Fruit fly (Drosophila melanogaster) whole organism, embryonic: ENCODE results near the gene Or74a.

Experiments
- Ada2b ChIP-seq: fragments of 200-800 bp; sonication (Bioruptor generic); IDR thresholded peaks from 2 replicates; pipeline ENCODE4 v1.3.6; 2022; ENCODE audit warnings: missing biosample characterization, missing genetic modification characterization
- Antp ChIP-seq: fragments of 200-800 bp; sonication (Bioruptor generic); optimal IDR thresholded peaks from 3 replicates; lab custom pipeline; 2016; ENCODE audit warnings: missing biosample characterization, missing genetic modification characterization
- CG10274 ChIP-seq: fragments of 200-800 bp; sonication (Bioruptor generic); optimal IDR thresholded peaks from 3 replicates; lab custom pipeline; 2017; ENCODE audit warnings: missing biosample characterization, mild to moderate bottlenecking, missing genetic modification characterization
- CG11398 ChIP-seq: fragments of 200-800 bp; sonication (Bioruptor generic); optimal IDR thresholded peaks from 2 replicates; lab custom pipeline; 2016; ENCODE audit warnings: missing biosample characterization, missing genetic modification characterization
- CG12104 ChIP-seq: fragments of 200-800 bp; sonication (Bioruptor generic); optimal IDR thresholded peaks from 3 replicates; lab custom pipeline; 2016; ENCODE audit warnings: missing biosample characterization, missing genetic modification characterization
- CG12659 ChIP-seq: fragments of 200-800 bp; sonication (Bioruptor generic); optimal IDR thresholded peaks from 3 replicates; lab custom pipeline; 2017; ENCODE audit warnings: mild to moderate bottlenecking, missing biosample characterization, missing genetic modification reagents, missing genetic modification characterization
- CG13775 ChIP-seq: fragments of 200-800 bp; sonication (Bioruptor generic); optimal IDR thresholded peaks from 3 replicates; lab custom pipeline; 2017; ENCODE audit warnings: missing biosample characterization, mild to moderate bottlenecking, missing genetic modification characterization
- CG15073 ChIP-seq: fragments of 200-800 bp; sonication (Bioruptor generic); optimal IDR thresholded peaks from 2 replicates; lab custom pipeline; 2016; ENCODE audit warnings: missing biosample characterization, missing genetic modification characterization
- CG15601 ChIP-seq: fragments of 200-800 bp; sonication (Bioruptor generic); optimal IDR thresholded peaks from 3 replicates; lab custom pipeline; 2019; ENCODE audit warnings: missing biosample characterization, mild to moderate bottlenecking, missing genetic modification characterization, moderate library complexity
- CG2120 ChIP-seq: fragments of 200-800 bp; sonication (Bioruptor generic); optimal IDR thresholded peaks from 3 replicates; lab custom pipeline; 2016; ENCODE audit warnings: missing biosample characterization, missing genetic modification characterization
- CG2889 ChIP-seq: fragments of 200-800 bp; sonication (Bioruptor generic); IDR thresholded peaks from 3 replicates; pipeline ENCODE4 v1.3.6; 2022; ENCODE audit warnings: missing biosample characterization, missing genetic modification characterization
- CG3163 ChIP-seq: fragments of 200-800 bp; sonication (Bioruptor generic); optimal IDR thresholded peaks from 3 replicates; lab custom pipeline; 2016; ENCODE audit warnings: missing biosample characterization, missing genetic modification characterization
- CG33557 ChIP-seq: fragments of 200-800 bp; sonication (Bioruptor generic); optimal IDR thresholded peaks from 2 replicates; lab custom pipeline; 2019; ENCODE audit warnings: missing biosample characterization, mild to moderate bottlenecking, missing genetic modification characterization, moderate library complexity
- CG4424 ChIP-seq: fragments of 200-800 bp; sonication (Bioruptor generic); optimal IDR thresholded peaks from 3 replicates; lab custom pipeline; 2016; ENCODE audit warnings: missing biosample characterization, missing genetic modification characterization
- CG6175 ChIP-seq: fragments of 200-800 bp; sonication (Bioruptor generic); IDR thresholded peaks from 3 replicates; pipeline ENCODE4 v1.3.6; 2022; ENCODE audit warnings: missing biosample characterization, missing genetic modification characterization
- CG8089 ChIP-seq: fragments of 200-800 bp; sonication (Bioruptor generic); optimal IDR thresholded peaks from 3 replicates; lab custom pipeline; 2016; ENCODE audit warnings: missing biosample characterization, missing genetic modification characterization
- CG9437 ChIP-seq: fragments of 200-800 bp; sonication (Bioruptor generic); optimal IDR thresholded peaks from 2 replicates; lab custom pipeline; 2018; ENCODE audit warnings: missing biosample characterization, mild to moderate bottlenecking, missing genetic modification characterization
- CG9817 ChIP-seq: fragments of 200-800 bp; sonication (Bioruptor generic); optimal IDR thresholded peaks from 2 replicates; lab custom pipeline; 2018; ENCODE audit warnings: missing biosample characterization, mild to moderate bottlenecking, missing genetic modification characterization, moderate library complexity
- CG9876 ChIP-seq: fragments of 200-800 bp; sonication (Bioruptor generic); optimal IDR thresholded peaks from 2 replicates; lab custom pipeline; 2016; ENCODE audit warnings: missing biosample characterization, missing genetic modification characterization
- CTCF ChIP-seq: fragments of 200-800 bp; sonication (Bioruptor generic); optimal IDR thresholded peaks from 2 replicates; lab custom pipeline; 2017; ENCODE audit warnings: missing biosample characterization, mild to moderate bottlenecking, missing genetic modification characterization, moderate library complexity
- Chrac-16 ChIP-seq: fragments of 200-800 bp; sonication (Bioruptor generic); optimal IDR thresholded peaks from 3 replicates; lab custom pipeline; 2016; ENCODE audit warnings: missing biosample characterization, missing genetic modification characterization
- CrebB ChIP-seq: fragments of 200-800 bp; sonication (Bioruptor generic); optimal IDR thresholded peaks from 3 replicates; lab custom pipeline; 2018; ENCODE audit warnings: missing biosample characterization, mild to moderate bottlenecking, missing genetic modification characterization
- Dad ChIP-seq: fragments of 200-800 bp; sonication (Bioruptor generic); optimal IDR thresholded peaks from 3 replicates; lab custom pipeline; 2016; ENCODE audit warnings: missing biosample characterization, missing genetic modification characterization
- Hmr ChIP-seq: fragments of 200-800 bp; sonication (Bioruptor generic); optimal IDR thresholded peaks from 3 replicates; lab custom pipeline; 2017; ENCODE audit warnings: mild to moderate bottlenecking, missing biosample characterization, missing genetic modification reagents, missing genetic modification characterization
- Hr3 ChIP-seq: fragments of 200-800 bp; sonication (Bioruptor generic); optimal IDR thresholded peaks from 3 replicates; lab custom pipeline; 2016; ENCODE audit warnings: missing biosample characterization, missing genetic modification characterization
- Oaz ChIP-seq: fragments of 200-800 bp; sonication (Bioruptor generic); IDR thresholded peaks from 2 replicates; pipeline ENCODE4 v1.3.6; 2022; ENCODE audit warnings: missing biosample characterization, missing genetic modification characterization
- Rfx ChIP-seq: fragments of 200-800 bp; sonication (Bioruptor generic); IDR thresholded peaks from 2 replicates; pipeline ENCODE4 v1.3.6; 2022; ENCODE audit warnings: missing biosample characterization, missing genetic modification characterization
- Side ChIP-seq: fragments of 200-800 bp; sonication (Bioruptor generic); optimal IDR thresholded peaks from 2 replicates; lab custom pipeline; 2016; ENCODE audit warnings: missing biosample characterization, missing genetic modification characterization
- Sox102F ChIP-seq: fragments of 200-800 bp; sonication (Bioruptor generic); optimal IDR thresholded peaks from 2 replicates; lab custom pipeline; 2018; ENCODE audit warnings: missing biosample characterization, mild to moderate bottlenecking, missing genetic modification characterization, moderate library complexity
- Xrp1 ChIP-seq: fragments of 200-800 bp; sonication (Bioruptor generic); IDR thresholded peaks from 2 replicates; pipeline ENCODE4 v1.3.6; 2022; ENCODE audit warnings: missing biosample characterization, missing genetic modification characterization
- ac ChIP-seq: fragments of 200-800 bp; sonication (Bioruptor generic); optimal IDR thresholded peaks from 3 replicates; lab custom pipeline; 2017; ENCODE audit warnings: missing biosample characterization, mild to moderate bottlenecking, missing genetic modification characterization
- amos ChIP-seq: fragments of 200-800 bp; sonication (Bioruptor generic); IDR thresholded peaks from 2 replicates; pipeline ENCODE4 v1.3.6; 2022; ENCODE audit warnings: missing biosample characterization, missing genetic modification characterization; ENCODE audit not compliant: partially characterized antibody
- corto ChIP-seq: fragments of 200-800 bp; sonication (Bioruptor generic); optimal IDR thresholded peaks from 2 replicates; lab custom pipeline; 2016; ENCODE audit warnings: missing biosample characterization, mild to moderate bottlenecking, missing genetic modification characterization, moderate library complexity
- exex ChIP-seq: fragments of 200-800 bp; sonication (Bioruptor generic); optimal IDR thresholded peaks from 4 replicates; lab custom pipeline; 2018; ENCODE audit warnings: missing biosample characterization, mild to moderate bottlenecking, missing genetic modification characterization, moderate library complexity
- fd3F ChIP-seq: fragments of 200-800 bp; sonication (Bioruptor generic); optimal IDR thresholded peaks from 2 replicates; lab custom pipeline; 2018; ENCODE audit warnings: missing biosample characterization, mild to moderate bottlenecking, missing genetic modification characterization, moderate library complexity
- fd64A ChIP-seq: fragments of 200-800 bp; sonication (Bioruptor generic); optimal IDR thresholded peaks from 3 replicates; lab custom pipeline; 2018; ENCODE audit warnings: missing biosample characterization, mild to moderate bottlenecking, missing genetic modification characterization
- fru ChIP-seq: fragments of >200 bp; optimal IDR thresholded peaks from 2 replicates; lab custom pipeline; 2017
- gt ChIP-seq: fragments of 200-800 bp; sonication (Bioruptor generic); IDR thresholded peaks from 2 replicates; pipeline ENCODE4 v1.3.6; 2022; ENCODE audit warnings: missing biosample characterization, missing genetic modification characterization
- h ChIP-seq: fragments of >200 bp; optimal IDR thresholded peaks from 2 replicates; lab custom pipeline; 2017
- hbn ChIP-seq: fragments of 200-800 bp; sonication (Bioruptor generic); IDR thresholded peaks from 2 replicates; pipeline ENCODE4 v1.3.6; 2022; ENCODE audit warnings: missing biosample characterization, missing genetic modification characterization; ENCODE audit not compliant: partially characterized antibody
- hth ChIP-seq: fragments of >200 bp; optimal IDR thresholded peaks from 2 replicates; lab custom pipeline; 2017; ENCODE audit warnings: inconsistent platforms
- jigr1 ChIP-seq: fragments of 200-800 bp; sonication (Bioruptor generic); IDR thresholded peaks from 3 replicates; pipeline ENCODE4 v1.3.6; 2022; ENCODE audit warnings: missing biosample characterization, missing genetic modification characterization
- kah ChIP-seq: fragments of 200-800 bp; sonication (Bioruptor generic); optimal IDR thresholded peaks from 2 replicates; lab custom pipeline; 2018; ENCODE audit warnings: missing biosample characterization, mild to moderate bottlenecking, missing genetic modification characterization
- kay ChIP-seq: fragments of 200-800 bp; sonication (Bioruptor generic); optimal IDR thresholded peaks from 2 replicates; lab custom pipeline; 2016; ENCODE audit warnings: missing biosample characterization, missing genetic modification characterization
- lbe ChIP-seq: fragments of 200-800 bp; sonication (Bioruptor generic); optimal IDR thresholded peaks from 2 replicates; lab custom pipeline; 2016; ENCODE audit warnings: missing biosample characterization, mild to moderate bottlenecking, missing genetic modification characterization
- luna ChIP-seq: fragments of 200-800 bp; sonication (Bioruptor generic); optimal IDR thresholded peaks from 2 replicates; lab custom pipeline; 2016; ENCODE audit warnings: missing biosample characterization, missing genetic modification characterization
- pan ChIP-seq, 4 experiments: fragments of >200 bp in 3 of 4; fragments of 200-800 bp in 1 of 4; sonication (Bioruptor generic) in 1 of 4; optimal IDR thresholded peaks in 3 of 4; IDR thresholded peaks in 1 of 4; 2 replicates each; pipeline versions ENCODE4 v1.3.6 to Lab custom; 2017 to 2022; ENCODE audit warnings: missing biosample characterization in 2 of 4, missing genetic modification characterization in 2 of 4, mixed read lengths in 1 of 4
- scrt ChIP-seq: fragments of 200-800 bp; sonication (Bioruptor generic); optimal IDR thresholded peaks from 2 replicates; lab custom pipeline; 2018; ENCODE audit warnings: missing biosample characterization, mild to moderate bottlenecking, missing genetic modification characterization, moderate library complexity
- stwl ChIP-seq: fragments of 200-800 bp; sonication (Bioruptor generic); optimal IDR thresholded peaks from 3 replicates; lab custom pipeline; 2018; ENCODE audit warnings: missing biosample characterization, mild to moderate bottlenecking, missing genetic modification characterization, moderate library complexity
- tna ChIP-seq: fragments of 200-800 bp; sonication (Bioruptor generic); IDR thresholded peaks from 2 replicates; pipeline ENCODE4 v1.3.6; 2022; ENCODE audit warnings: missing biosample characterization, missing genetic modification characterization; ENCODE audit not compliant: partially characterized antibody
- tup ChIP-seq: fragments of 200-800 bp; sonication (Bioruptor generic); optimal IDR thresholded peaks from 2 replicates; lab custom pipeline; 2016; ENCODE audit warnings: missing biosample characterization, mild to moderate bottlenecking, missing genetic modification characterization, moderate library complexity
- twi ChIP-seq: fragments of 200-800 bp; optimal IDR thresholded peaks from 2 replicates; lab custom pipeline; 2019; ENCODE audit warnings: missing biosample characterization, mild to moderate bottlenecking, missing genetic modification characterization, moderate library complexity
- unc-4 ChIP-seq: fragments of 200-800 bp; sonication (Bioruptor generic); IDR thresholded peaks from 2 replicates; pipeline ENCODE4 v1.3.6; 2022; ENCODE audit warnings: missing biosample characterization, missing genetic modification characterization; ENCODE audit not compliant: partially characterized antibody

Or74a gene

DNA sequence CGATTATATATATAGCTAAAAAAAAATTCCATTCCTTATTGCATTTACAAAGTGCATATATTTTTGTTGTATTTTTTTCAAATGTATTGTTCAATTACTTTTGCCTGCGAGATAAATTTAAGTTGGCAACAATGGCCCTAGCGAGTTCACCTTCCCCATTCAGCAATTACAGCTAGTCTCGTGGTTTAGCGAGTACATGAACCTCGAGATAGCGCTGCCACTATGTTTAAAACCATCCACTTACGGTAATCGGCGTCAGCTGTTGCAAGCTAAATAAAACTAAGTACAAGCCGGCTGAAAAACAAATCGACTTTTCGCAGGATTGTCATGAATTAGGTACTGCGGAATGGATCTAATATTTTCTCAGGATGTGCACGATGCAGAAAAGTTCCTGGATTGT lies 23.8 kb upstream of the Or74a start (continued):
- TF ChIP-seq CG12104 (GFP tag; lab: Kevin White, UChicago) (no peak), CTCF (GFP tag; lab: Kevin White, UChicago) (peak; percentile 74), Side (GFP tag; lab: Kevin White, UChicago) (no peak), Ada2b (no peak), twi (tag; lab: Kevin White, UChicago) (no peak), h (no peak), CG9876 (GFP tag; lab: Kevin White, UChicago) (no peak), CG15601 (tag; lab: Kevin White, UChicago) (peak; percentile 52), CG6175 (GFP tag; lab: Robert Waterston, UW) (no peak), pan (optimal IDR thresholded peaks at IDR 0.05; lab: Kevin White, UChicago) (no peak), pan (GFP tag; optimal IDR thresholded peaks at IDR 0.05 in 1 of 2, IDR thresholded peaks at IDR 0.05 in 1 of 2) (no peak), Chrac-16 (no peak), CG2120 (GFP tag; lab: Kevin White, UChicago) (no peak), CG11398 (GFP tag; lab: Kevin White, UChicago) (no peak), kay (no peak), luna (GFP tag; lab: Kevin White, UChicago) (no peak), gt (GFP tag; lab: Robert Waterston, UW) (no peak), CG9817 (tag; lab: Kevin White, UChicago) (no peak), scrt (GFP tag; lab: Kevin White, UChicago) (no peak), Oaz (GFP tag; lab: Robert Waterston, UW) (no peak), Antp (GFP tag; lab: Kevin White, UChicago) (no peak), exex (peak; percentile 32), CG4424 (no peak), fru (lab: Kevin White, UChicago) (no peak), unc-4 (GFP tag; lab: Robert Waterston, UW) (0 out of 2 replicates have a peak, but pooled peaks have one; percentile 37), ac (no peak), CrebB (tag; lab: Kevin White, UChicago) (no peak), CG33557 (GFP tag; lab: Kevin White, UChicago) (no peak), lbe (GFP tag; lab: Kevin White, UChicago) (no peak), CG13775 (GFP tag; lab: Kevin White, UChicago) (no peak), fd3F (no peak), CG3163 (GFP tag; lab: Kevin White, UChicago) (no peak), CG10274 (no peak), Xrp1 (GFP tag; lab: Robert Waterston, UW) (no peak), CG15073 (no peak), kah (GFP tag; lab: Kevin White, UChicago) (no peak), fd64A (GFP tag; lab: Kevin White, UChicago) (no peak), jigr1 (GFP tag; lab: Robert Waterston, UW) (no peak), Rfx (peak; percentile 38), CG12659 (GFP tag; lab: Kevin White, UChicago) (peak; percentile 12), Sox102F (GFP tag; lab: Kevin White, UChicago) (no peak), tna (GFP tag; lab: Robert Waterston, UW) (no peak), tup (GFP tag; lab: Kevin White, UChicago) (no peak), amos (peak; percentile 47), corto (GFP tag; lab: Kevin White, UChicago) (no peak), CG8089 (GFP tag; lab: Kevin White, UChicago) (no peak), hbn (GFP tag; lab: Robert Waterston, UW) (no peak), stwl (tag; lab: Kevin White, UChicago) (peak; percentile 95), Hmr (GFP tag; lab: Kevin White, UChicago) (peak; percentile 33), Dad (GFP tag; lab: Kevin White, UChicago) (no peak), CG2889 (GFP tag; lab: Robert Waterston, UW) (no peak), CG9437 (peak; percentile 59), hth (lab: Kevin White, UChicago) (no peak), Hr3 (GFP tag; lab: Kevin White, UChicago) (no peak)
